Fruit fly (Drosophila melanogaster) whole organism, prepupa: ENCODE data around the gene OXA1L.
A peak's percentile ranks its signal among the peaks of the same experiment; 100 is the strongest.

ENCODE experiments used
- Blimp-1 ChIP-seq: fragments of 200-800 bp; sonication (Bioruptor generic); optimal IDR thresholded peaks from 3 replicates; lab custom pipeline; 2017; ENCODE audit warnings: missing biosample characterization, missing genetic modification characterization, mild to moderate bottlenecking, moderate library complexity, missing genetic modification reagents
- CG10631 ChIP-seq: fragments of 200-800 bp; sonication (Bioruptor generic); optimal IDR thresholded peaks from 2 replicates; lab custom pipeline; 2016; ENCODE audit warnings: missing biosample characterization, missing genetic modification characterization
- CG11902 ChIP-seq: fragments of 200-800 bp; sonication (Bioruptor generic); optimal IDR thresholded peaks from 3 replicates; lab custom pipeline; 2016; ENCODE audit warnings: missing biosample characterization, missing genetic modification characterization
- CG15336 ChIP-seq: fragments of 200-800 bp; sonication (Bioruptor generic); IDR thresholded peaks from 2 replicates; pipeline ENCODE4 v1.3.6; 2022; ENCODE audit warnings: missing biosample characterization, missing genetic modification characterization
- CG1621 ChIP-seq: fragments of 200-800 bp; sonication (Bioruptor generic); optimal IDR thresholded peaks from 3 replicates; lab custom pipeline; 2018; ENCODE audit warnings: missing biosample characterization, mild to moderate bottlenecking, missing genetic modification characterization
- CG16779 ChIP-seq: fragments of 200-800 bp; sonication (Bioruptor generic); optimal IDR thresholded peaks from 3 replicates; lab custom pipeline; 2017; ENCODE audit warnings: missing biosample characterization, mild to moderate bottlenecking, missing genetic modification characterization
- CG3032 ChIP-seq: fragments of 200-800 bp; optimal IDR thresholded peaks from 2 replicates; lab custom pipeline; 2019; ENCODE audit warnings: missing biosample characterization, mild to moderate bottlenecking, missing genetic modification characterization, moderate library complexity
- CG31627 ChIP-seq: fragments of 200-800 bp; sonication (Bioruptor generic); optimal IDR thresholded peaks from 3 replicates; lab custom pipeline; 2016; ENCODE audit warnings: missing biosample characterization, missing genetic modification characterization
- CG32006 ChIP-seq: fragments of 200-800 bp; sonication (Bioruptor generic); optimal IDR thresholded peaks from 3 replicates; lab custom pipeline; 2017; ENCODE audit warnings: missing biosample characterization, mild to moderate bottlenecking, missing genetic modification characterization
- CG34406 ChIP-seq: fragments of 200-800 bp; sonication (Bioruptor generic); optimal IDR thresholded peaks from 3 replicates; lab custom pipeline; 2016; ENCODE audit warnings: missing biosample characterization, missing genetic modification characterization
- CG6163 ChIP-seq: fragments of 200-800 bp; sonication (Bioruptor generic); IDR thresholded peaks from 3 replicates; pipeline ENCODE4 v1.3.6; 2022; ENCODE audit warnings: missing biosample characterization, missing genetic modification characterization
- CG6276 ChIP-seq: fragments of 200-800 bp; sonication (Bioruptor generic); optimal IDR thresholded peaks from 2 replicates; lab custom pipeline; 2017; ENCODE audit warnings: missing biosample characterization, mild to moderate bottlenecking, missing genetic modification characterization
- CG6792 ChIP-seq: fragments of 200-800 bp; sonication (Bioruptor generic); optimal IDR thresholded peaks from 3 replicates; lab custom pipeline; 2016; ENCODE audit warnings: missing biosample characterization, missing genetic modification characterization
- CG6854 ChIP-seq: fragments of 200-800 bp; sonication (Bioruptor generic); optimal IDR thresholded peaks from 2 replicates; lab custom pipeline; 2017; ENCODE audit warnings: missing biosample characterization, mild to moderate bottlenecking, missing genetic modification characterization
- CG7368 ChIP-seq: fragments of 200-800 bp; sonication (Bioruptor generic); optimal IDR thresholded peaks from 3 replicates; lab custom pipeline; 2016; ENCODE audit warnings: missing biosample characterization, missing genetic modification characterization
- CG8119 ChIP-seq: fragments of 200-800 bp; sonication (Bioruptor generic); IDR thresholded peaks from 3 replicates; pipeline ENCODE4 v1.3.6; 2022; ENCODE audit warnings: missing biosample characterization, missing genetic modification characterization
- CG8632 ChIP-seq: fragments of 200-800 bp; sonication (Bioruptor generic); optimal IDR thresholded peaks from 3 replicates; lab custom pipeline; 2016; ENCODE audit warnings: missing biosample characterization, missing genetic modification characterization
- Eip78C ChIP-seq: fragments of 200-800 bp; sonication (Bioruptor generic); peaks from one replicate; lab custom pipeline; 2016; ENCODE audit warnings: missing biosample characterization, missing genetic modification characterization
- Eip93F ChIP-seq: fragments of 200-800 bp; sonication (Bioruptor generic); optimal IDR thresholded peaks from 2 replicates; lab custom pipeline; 2016; ENCODE audit warnings: missing biosample characterization, mild to moderate bottlenecking, missing genetic modification characterization
- Ets21C ChIP-seq: fragments of 200-800 bp; sonication (Bioruptor generic); optimal IDR thresholded peaks from 3 replicates; lab custom pipeline; 2016; ENCODE audit warnings: missing biosample characterization, missing genetic modification characterization
- Hr38 ChIP-seq: sonication (Bioruptor generic); optimal IDR thresholded peaks from 2 replicates; lab custom pipeline; 2016; ENCODE audit warnings: missing biosample characterization, missing genetic modification characterization
- Hr39 ChIP-seq: fragments of 200-800 bp; sonication (Bioruptor generic); optimal IDR thresholded peaks from 2 replicates; lab custom pipeline; 2016; ENCODE audit warnings: missing biosample characterization, missing genetic modification characterization
- Smox ChIP-seq: fragments of 200-800 bp; sonication (Bioruptor generic); optimal IDR thresholded peaks from 3 replicates; lab custom pipeline; 2016; ENCODE audit warnings: missing biosample characterization, missing genetic modification characterization
- Sox102F ChIP-seq: fragments of 200-800 bp; sonication (Bioruptor generic); optimal IDR thresholded peaks from 2 replicates; lab custom pipeline; 2016; ENCODE audit warnings: missing biosample characterization, mild to moderate bottlenecking, missing genetic modification characterization
- Sox14 ChIP-seq: fragments of 200-800 bp; sonication (Bioruptor generic); optimal IDR thresholded peaks from 3 replicates; lab custom pipeline; 2016; ENCODE audit warnings: missing biosample characterization, missing genetic modification characterization
- Sox15 ChIP-seq: fragments of 200-800 bp; sonication (Bioruptor generic); optimal IDR thresholded peaks from 3 replicates; lab custom pipeline; 2016; ENCODE audit warnings: missing biosample characterization, missing genetic modification characterization
- achi ChIP-seq: fragments of 200-800 bp; sonication (Bioruptor generic); optimal IDR thresholded peaks from 3 replicates; lab custom pipeline; 2016; ENCODE audit warnings: missing biosample characterization, missing genetic modification characterization
- acj6 ChIP-seq: fragments of 200-800 bp; sonication (Bioruptor generic); optimal IDR thresholded peaks from 3 replicates; lab custom pipeline; 2016; ENCODE audit warnings: missing biosample characterization, missing genetic modification characterization
- cyc ChIP-seq: fragments of 200-800 bp; sonication (Bioruptor generic); optimal IDR thresholded peaks from 3 replicates; lab custom pipeline; 2016; ENCODE audit warnings: missing biosample characterization, missing genetic modification characterization
- dsx ChIP-seq: fragments of 200-800 bp; optimal IDR thresholded peaks from 3 replicates; lab custom pipeline; 2019; ENCODE audit warnings: missing biosample characterization, mild to moderate bottlenecking, missing genetic modification characterization, moderate library complexity; ENCODE audit not compliant: poor library complexity, severe bottlenecking
- esn ChIP-seq: fragments of 200-800 bp; sonication (Bioruptor generic); optimal IDR thresholded peaks from 2 replicates; lab custom pipeline; 2016; ENCODE audit warnings: missing biosample characterization, mild to moderate bottlenecking, missing genetic modification characterization, moderate library complexity
- fd59A ChIP-seq: fragments of 200-800 bp; sonication (Bioruptor generic); optimal IDR thresholded peaks from 2 replicates; lab custom pipeline; 2017; ENCODE audit warnings: missing biosample characterization, mild to moderate bottlenecking, missing genetic modification characterization, missing genetic modification reagents
- fd85E ChIP-seq: fragments of 200-800 bp; sonication (Bioruptor generic); optimal IDR thresholded peaks from 3 replicates; lab custom pipeline; 2016; ENCODE audit warnings: missing biosample characterization, missing genetic modification characterization
- ss ChIP-seq, 2 experiments: fragments of 200-800 bp; sonication (Bioruptor generic); optimal IDR thresholded peaks; 2 replicates in 1 of 2; 3 replicates in 1 of 2; lab custom pipeline; 2017 to 2018; ENCODE audit warnings: mild to moderate bottlenecking in 2 of 2, missing biosample characterization in 2 of 2, missing genetic modification characterization in 2 of 2, moderate library complexity in 1 of 2
- svp ChIP-seq: fragments of 200-800 bp; sonication (Bioruptor generic); peaks from one replicate; lab custom pipeline; 2016; ENCODE audit warnings: missing biosample characterization, missing genetic modification characterization
- topi ChIP-seq: fragments of 200-800 bp; sonication (Bioruptor generic); optimal IDR thresholded peaks from 3 replicates; lab custom pipeline; 2016; ENCODE audit warnings: missing biosample characterization, missing genetic modification characterization
- vri ChIP-seq: fragments of 200-800 bp; sonication (Bioruptor generic); optimal IDR thresholded peaks from 3 replicates; lab custom pipeline; 2016; ENCODE audit warnings: missing biosample characterization, mild to moderate bottlenecking, missing genetic modification characterization

Gene OXA1L

dm6 chr3L:10893156-10893784 is 7.0 kb upstream of the OXA1L start:
- TF ChIP-seq Eip78C (GFP tag; lab: Kevin White, UChicago) (no peak), Hr38 (GFP tag; lab: Kevin White, UChicago) (no peak), achi (GFP tag; lab: Kevin White, UChicago) (no peak), esn (GFP tag; lab: Kevin White, UChicago) (peak; percentile 4), Sox102F (no peak), Sox14 (no peak), CG6163 (GFP tag; lab: Robert Waterston, UW) (no peak)

DNA sequence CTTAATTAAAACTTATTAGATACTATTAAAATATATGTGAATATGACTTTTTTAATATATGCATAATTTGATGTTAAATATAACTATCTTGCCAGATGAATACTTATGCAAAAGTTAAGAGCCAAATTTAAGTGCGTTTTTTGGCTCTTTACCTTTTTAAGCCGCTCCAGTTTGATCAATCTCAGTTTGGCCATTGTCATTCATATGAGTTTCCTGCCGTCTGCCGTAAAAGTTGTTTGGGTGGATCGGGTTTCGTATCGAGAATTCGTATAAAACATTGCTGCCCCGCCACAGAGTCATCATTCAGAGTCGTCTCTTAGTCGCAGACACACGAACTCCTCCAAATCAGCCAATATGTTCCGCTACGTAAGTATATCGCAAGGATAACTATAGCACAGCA is 5.1 kb upstream of the OXA1L start, which contains the start of gene Cpr67Fa2:
Gene Cpr67Fa2, plus strand, starts transcription at position 301 of the 400 bp plus-strand sequence.
- TF ChIP-seq CG11902 (no peak), CG31627 (no peak), CG10631 (GFP tag; lab: Kevin White, UChicago) (no peak)

- TF ChIP-seq CG32006 (GFP tag; lab: Kevin White, UChicago) (no peak), dsx (GFP tag; lab: Kevin White, UChicago) (no peak), CG10631 (GFP tag; lab: Kevin White, UChicago) (no peak), fd85E (GFP tag; lab: Kevin White, UChicago) (no peak), CG8632 (GFP tag; lab: Kevin White, UChicago) (no peak), CG6854 (GFP tag; lab: Kevin White, UChicago) (no peak), CG1621 (no peak)
- TF ChIP-seq, all 60 proteins: peak for 0
Measured at dm6 chr3L:10889692-10890089, 3.4 kb upstream of the OXA1L start, which contains the start of gene Cpr67Fa1. Gene Cpr67Fa1 (plus strand): TSS chr3L:10889990.

dm6 chr3L:10889000-10889691 is 2.9 kb upstream of the OXA1L start:
- no peak for TF ChIP-seq CG7368 (GFP tag; lab: Kevin White, UChicago)
- no peak for TF ChIP-seq Hr39 (GFP tag; lab: Kevin White, UChicago)
- TF ChIP-seq achi (GFP tag; lab: Kevin White, UChicago), result no peak
- TF ChIP-seq Blimp-1 (GFP tag; lab: Kevin White, UChicago), result no peak
- TF ChIP-seq esn (GFP tag; lab: Kevin White, UChicago), result no peak
- no peak for TF ChIP-seq CG15336 (GFP tag; lab: Robert Waterston, UW)
- no peak for TF ChIP-seq cyc (GFP tag; lab: Kevin White, UChicago)
- no peak for TF ChIP-seq acj6 (GFP tag; lab: Kevin White, UChicago)
- TF ChIP-seq CG6276 (GFP tag; lab: Kevin White, UChicago), result no peak
- TF ChIP-seq Eip93F (GFP tag; lab: Kevin White, UChicago), result no peak
- no peak for TF ChIP-seq CG31627
- no peak for TF ChIP-seq CG8119
- no peak for TF ChIP-seq Sox15 (GFP tag; lab: Kevin White, UChicago)

DNA sequence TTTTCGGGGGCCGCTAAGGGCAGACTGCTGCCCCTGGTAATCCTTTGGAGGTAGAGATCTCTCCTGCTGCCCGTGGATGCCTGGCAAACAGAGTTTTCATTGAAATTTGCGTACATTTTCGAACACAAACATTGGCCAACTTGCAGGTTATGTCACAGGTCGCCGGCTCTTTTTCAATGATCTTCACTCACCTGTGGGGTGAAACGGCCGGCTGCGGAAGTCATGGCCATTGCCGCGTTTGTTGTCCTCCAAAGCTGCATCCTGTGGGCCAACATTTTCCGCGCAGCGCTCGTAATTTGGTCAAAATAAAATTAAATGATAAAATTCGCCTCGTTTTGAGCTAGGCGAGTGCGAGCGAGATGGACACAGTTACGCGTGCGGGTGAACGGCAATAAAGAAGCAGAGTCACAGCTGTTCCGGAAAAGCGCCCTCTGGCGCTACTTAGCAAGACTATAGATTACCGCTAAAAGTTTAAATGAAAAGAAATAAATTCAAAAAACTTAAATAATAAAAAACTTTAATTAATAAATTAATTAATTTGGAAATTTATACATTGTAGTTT is 479 bp downstream of the OXA1L start:
- TF ChIP-seq fd85E (GFP tag; lab: Kevin White, UChicago), result no peak
- no peak for TF ChIP-seq Sox14
- TF ChIP-seq CG34406 (GFP tag; lab: Kevin White, UChicago), result no peak
- no peak for TF ChIP-seq Ets21C (GFP tag; lab: Kevin White, UChicago)
- no peak for TF ChIP-seq dsx (GFP tag; lab: Kevin White, UChicago)
- TF ChIP-seq CG31627, result no peak
- TF ChIP-seq topi (GFP tag; lab: Kevin White, UChicago), result no peak
- TF ChIP-seq Eip93F (GFP tag; lab: Kevin White, UChicago), result no peak
- no peak for TF ChIP-seq CG3032 (tag; lab: Kevin White, UChicago)
- TF ChIP-seq ss (GFP tag; optimal IDR thresholded peaks at IDR 0.05; lab: Kevin White, UChicago), result no peak
- no peak for TF ChIP-seq Hr39 (GFP tag; lab: Kevin White, UChicago)
- TF ChIP-seq CG6792 (GFP tag; lab: Kevin White, UChicago), result no peak
- TF ChIP-seq CG16779, result no peak
- TF ChIP-seq Smox (GFP tag; lab: Kevin White, UChicago), result no peak
- no peak for TF ChIP-seq vri (GFP tag; lab: Kevin White, UChicago)
- TF ChIP-seq Hr38 (GFP tag; lab: Kevin White, UChicago), result no peak
- no peak for TF ChIP-seq fd59A (GFP tag; lab: Kevin White, UChicago)
- TF ChIP-seq CG15336 (GFP tag; lab: Robert Waterston, UW), result no peak
- no peak for TF ChIP-seq svp
- TF ChIP-seq, all 60 proteins: peak for 0
